Fruit fly (Drosophila melanogaster): ENCODE data around the gene sud1.

The sud1 gene

DNA sequence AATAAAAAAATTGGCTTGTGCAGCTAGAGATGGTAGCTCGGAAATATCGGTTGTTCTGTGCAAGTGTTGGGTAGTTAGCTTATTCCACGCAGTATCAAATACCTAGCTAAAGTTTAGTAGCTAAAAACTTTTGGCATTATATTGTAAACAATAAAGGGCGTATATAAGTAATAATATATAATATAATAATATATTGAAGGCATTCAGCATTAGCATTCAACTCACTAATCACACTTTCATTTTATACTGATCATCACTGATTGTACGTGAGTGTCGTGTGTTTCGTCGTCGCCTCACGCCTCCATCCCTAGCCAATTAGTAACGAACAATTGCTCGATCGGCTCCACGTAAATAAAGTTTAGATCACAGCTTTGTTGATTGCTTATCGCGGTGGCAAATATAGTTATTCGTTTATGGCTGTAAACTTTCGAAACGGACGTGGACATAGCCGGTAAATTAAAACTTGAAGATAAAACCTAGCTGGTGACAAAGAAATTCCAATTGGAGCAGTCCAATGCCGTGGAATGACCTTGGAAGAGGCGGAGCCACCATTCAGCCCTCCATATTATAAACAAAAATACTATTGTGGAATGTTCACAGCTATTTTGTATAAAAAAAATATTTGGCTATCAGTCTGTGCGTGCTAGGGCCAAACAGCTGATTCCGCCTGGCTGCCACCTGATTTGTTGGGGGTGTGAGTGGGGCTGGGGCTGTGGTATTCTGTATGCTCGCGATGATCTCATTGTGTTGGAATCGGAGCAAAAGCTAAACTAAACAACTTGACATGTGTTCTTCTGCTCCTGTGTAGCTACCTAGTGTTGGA is at the start of gene sud1, which contains the start of the genes PIG-S and CG11168:
Gene sud1, minus strand, starts transcription at position 51 of the 823 bp plus-strand sequence.
Gene PIG-S, minus strand, starts transcription at position 51 of the 823 bp plus-strand sequence.
Gene CG11168, plus strand, starts transcription at position 293 of the 823 bp plus-strand sequence.
- TF ChIP-seq noc (tag; optimal IDR thresholded peaks at IDR 0.05) = peak; percentile 50

DNA sequence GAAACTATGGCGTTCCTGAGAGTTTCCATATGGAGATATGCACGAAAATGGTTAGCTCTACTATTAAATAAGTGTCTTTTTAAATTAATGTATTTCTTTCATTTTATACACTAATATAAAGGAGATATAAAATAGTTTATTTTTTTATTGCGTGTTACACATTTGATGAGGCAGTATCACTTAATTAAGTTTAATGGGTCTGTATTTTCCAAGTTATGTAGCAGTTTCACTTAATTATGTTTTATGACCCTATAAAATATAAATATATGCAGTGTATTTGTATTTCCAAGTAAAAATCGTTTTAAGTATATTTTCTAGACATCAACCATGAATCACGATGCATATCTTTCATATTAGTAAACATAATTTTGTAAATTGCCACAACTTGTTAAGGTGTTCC is 48.9 kb upstream of the sud1 start:
- no peak for TF ChIP-seq noc (tag; optimal IDR thresholded peaks at IDR 0.05)

DNA sequence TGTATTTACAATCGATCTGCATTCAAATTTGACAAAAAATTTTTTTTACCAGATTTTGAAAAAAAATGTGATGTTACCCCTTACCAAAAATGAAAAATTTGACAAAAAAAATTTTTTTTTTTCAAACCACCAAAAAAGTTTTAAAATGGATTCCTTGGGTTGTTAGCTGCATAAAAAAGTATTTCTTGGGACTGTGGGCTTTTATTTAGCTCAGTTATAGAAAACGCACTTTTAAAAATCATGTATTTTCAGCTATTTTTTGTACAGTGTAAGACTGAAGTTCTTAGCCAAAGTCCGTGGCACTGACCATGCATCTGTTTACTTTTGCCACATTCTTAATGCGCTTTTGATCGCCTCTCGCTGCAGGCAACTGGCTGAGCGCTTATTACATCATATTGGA is 47.7 kb upstream of the sud1 start:
- no peak for TF ChIP-seq noc (tag; optimal IDR thresholded peaks at IDR 0.05)

dm6 chr3R:24962470-24962869 is 44.8 kb upstream of the sud1 start:
- peak; percentile 87 for TF ChIP-seq noc (tag; optimal IDR thresholded peaks at IDR 0.05)

dm6 chr3R:24953152-24953551 is 35.5 kb upstream of the sud1 start:
- no peak for TF ChIP-seq noc (tag; optimal IDR thresholded peaks at IDR 0.05)

DNA sequence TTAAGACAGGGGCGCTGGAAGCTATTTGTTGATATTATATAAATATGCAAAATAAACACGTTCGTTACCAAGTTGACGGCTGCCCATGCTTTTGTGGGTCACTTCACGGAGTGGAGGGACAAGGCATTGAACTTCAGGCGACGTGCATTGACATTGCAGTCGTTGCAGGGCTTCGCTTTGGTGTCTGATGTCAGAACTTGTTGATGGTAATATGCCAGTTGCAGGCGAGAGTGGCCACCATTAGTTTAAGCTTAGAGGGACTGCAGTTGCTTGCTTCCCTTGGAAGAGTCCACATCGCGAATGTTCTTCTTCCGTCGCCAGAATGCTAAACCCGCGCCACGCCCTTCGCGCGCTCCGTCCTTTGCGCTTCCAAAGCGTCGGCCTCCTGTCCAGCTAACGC is 29.7 kb upstream of the sud1 start, which contains the start of gene mah:
Gene mah, plus strand, starts transcription at position 301 of the 400 bp plus-strand sequence.
- TF ChIP-seq noc (tag; optimal IDR thresholded peaks at IDR 0.05) = no peak

DNA sequence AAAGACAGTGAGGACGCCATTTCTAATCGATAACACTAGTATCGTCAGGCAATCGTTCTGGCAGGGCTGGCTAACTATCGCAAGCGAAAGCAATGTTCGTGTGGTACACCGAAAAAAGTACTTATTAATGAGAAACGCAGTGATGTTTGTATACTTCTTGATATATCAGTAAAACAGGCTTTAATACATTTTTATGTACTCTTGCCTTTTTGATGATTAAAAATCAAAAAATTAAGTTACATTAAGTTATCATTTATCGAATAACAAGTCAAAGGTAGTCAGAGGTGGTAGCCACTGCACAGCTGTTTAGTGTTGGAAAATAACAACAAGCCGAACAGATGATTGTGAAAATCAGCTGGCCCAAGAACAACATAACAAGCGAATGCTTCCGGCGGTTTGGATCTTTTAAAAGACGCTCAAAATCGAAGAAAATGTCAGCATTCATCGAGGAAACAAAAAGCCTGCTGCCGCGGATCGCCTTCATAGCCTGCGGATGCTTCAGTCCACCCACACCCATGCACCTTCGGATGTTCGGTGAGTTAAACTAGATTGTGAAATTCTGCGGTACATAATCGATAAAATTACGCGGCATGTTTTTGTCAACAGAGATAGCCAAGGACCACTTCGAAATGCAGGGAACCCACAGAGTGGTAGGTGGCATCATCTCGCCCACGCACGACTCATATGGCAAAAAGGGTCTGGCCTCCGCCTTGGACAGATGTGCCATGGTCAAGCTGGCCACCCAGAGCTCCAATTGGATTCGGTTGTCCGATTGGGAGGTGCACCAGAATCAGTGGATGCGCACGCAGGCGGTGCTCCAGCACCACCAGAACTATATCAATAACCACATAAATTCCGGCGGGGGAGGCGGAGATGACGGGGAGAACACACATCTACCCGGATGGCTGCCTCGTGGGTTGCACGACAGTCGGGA is 27.5 kb upstream of the sud1 start, which contains the start of the genes ssh and Nmnat:
Gene ssh, minus strand, starts transcription at position 37 of the 934 bp plus-strand sequence.
Gene Nmnat, plus strand, starts transcription at position 318 of the 934 bp plus-strand sequence.
- peak; percentile 59 for TF ChIP-seq noc (tag; optimal IDR thresholded peaks at IDR 0.05)

DNA sequence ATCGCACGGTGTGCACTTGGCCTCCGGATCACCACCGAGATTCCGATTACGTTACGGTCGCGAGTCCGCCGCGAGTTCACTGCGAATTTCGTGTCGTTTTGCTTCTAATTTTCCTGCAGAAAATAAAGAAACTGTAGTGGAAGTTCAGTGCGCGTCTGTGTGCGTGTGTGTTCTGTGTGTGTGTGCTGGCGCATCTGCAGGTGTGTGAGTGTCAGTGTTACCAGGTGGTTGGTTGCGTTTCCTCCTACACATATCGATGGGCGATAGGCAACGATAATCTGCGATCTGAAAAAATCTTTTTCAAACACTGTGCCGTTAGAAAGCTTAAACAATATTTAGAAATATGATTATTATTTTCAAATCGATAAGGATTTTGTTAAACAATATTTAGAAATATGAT is 20.4 kb upstream of the sud1 start, which contains the start of gene Osbp:
Gene Osbp, minus strand, starts transcription at position 174 of the 400 bp plus-strand sequence.
- TF ChIP-seq noc (tag; optimal IDR thresholded peaks at IDR 0.05) = peak; percentile 2

dm6 chr3R:24935758-24936157 is 18.1 kb upstream of the sud1 start:
- no peak for TF ChIP-seq noc (tag; optimal IDR thresholded peaks at IDR 0.05)

- TF ChIP-seq noc (tag; optimal IDR thresholded peaks at IDR 0.05) = peak; percentile 14
Measured at dm6 chr3R:24934542-24934941, 16.9 kb upstream of the sud1 start.

DNA sequence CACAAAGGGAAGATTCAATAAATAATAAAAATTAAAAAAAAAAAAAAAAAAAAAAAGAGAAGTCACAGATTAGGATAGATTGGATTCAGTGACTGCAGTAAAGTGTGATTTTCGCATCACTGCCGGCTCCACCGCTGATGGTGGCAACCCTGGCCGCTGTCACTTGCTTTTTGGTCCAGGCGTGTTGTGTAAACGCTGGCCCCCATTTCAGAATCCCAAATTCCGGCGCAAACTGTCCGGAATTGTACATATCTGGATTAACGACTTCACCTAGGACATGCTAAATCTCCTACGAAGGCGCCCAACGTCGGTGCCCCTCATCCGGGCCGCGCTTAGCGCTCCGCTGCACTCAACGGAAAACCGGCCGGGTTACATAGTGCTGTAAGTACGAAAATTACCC is 14.2 kb upstream of the sud1 start, which contains the start of gene CG11771:
Gene CG11771, plus strand, starts transcription at position 155 of the 400 bp plus-strand sequence.
- TF ChIP-seq noc (tag; optimal IDR thresholded peaks at IDR 0.05) = no peak

DNA sequence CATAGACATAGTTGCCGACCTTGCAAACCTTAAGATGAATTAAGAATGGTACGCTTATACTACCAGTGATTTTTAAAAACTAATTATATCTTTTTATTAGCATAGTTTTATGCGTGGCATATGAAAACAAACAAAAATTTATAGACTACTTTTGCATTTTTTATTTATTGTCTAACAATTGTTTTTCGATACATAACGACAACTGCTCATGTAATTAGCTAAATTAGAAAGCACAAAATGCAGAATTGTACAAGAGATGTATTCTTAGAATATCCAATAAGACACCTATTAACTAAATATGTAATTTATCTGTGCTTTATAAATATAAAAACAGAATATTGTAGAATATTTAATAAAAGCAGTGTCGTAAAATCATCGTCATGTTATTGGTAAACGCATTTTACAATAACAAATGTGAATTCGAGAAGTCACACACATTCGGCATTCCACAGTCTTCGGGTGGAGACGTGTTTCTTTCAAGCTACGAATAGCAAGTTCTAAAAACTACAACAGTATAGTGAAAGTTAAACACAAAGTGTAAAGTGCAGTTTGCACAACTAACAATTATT is 9.2 kb upstream of the sud1 start:
- no peak for TF ChIP-seq noc (tag; optimal IDR thresholded peaks at IDR 0.05)

DNA sequence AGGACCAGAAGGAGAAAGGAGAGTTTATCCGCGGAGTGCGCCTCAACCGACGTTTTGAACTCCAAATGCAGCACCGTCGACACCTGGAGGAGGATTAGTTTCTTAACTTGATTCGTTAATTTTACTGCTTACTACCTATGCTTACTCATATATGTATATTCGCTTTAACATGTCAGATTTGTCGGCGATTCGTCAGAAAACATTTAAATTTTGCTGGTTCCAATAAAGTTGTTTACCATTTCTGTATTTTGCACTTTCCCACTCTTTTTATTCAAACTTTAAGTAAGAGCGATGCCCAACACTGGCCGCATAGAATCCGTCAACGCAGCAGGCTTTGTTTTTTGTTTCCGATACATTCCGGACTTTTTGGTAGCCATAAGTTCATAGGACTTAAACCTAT is 7.3 kb upstream of the sud1 start, which contains the start of gene Trf4-2:
Gene Trf4-2, plus strand, starts transcription at position 301 of the 400 bp plus-strand sequence.
- TF ChIP-seq noc (tag; optimal IDR thresholded peaks at IDR 0.05) = no peak

DNA sequence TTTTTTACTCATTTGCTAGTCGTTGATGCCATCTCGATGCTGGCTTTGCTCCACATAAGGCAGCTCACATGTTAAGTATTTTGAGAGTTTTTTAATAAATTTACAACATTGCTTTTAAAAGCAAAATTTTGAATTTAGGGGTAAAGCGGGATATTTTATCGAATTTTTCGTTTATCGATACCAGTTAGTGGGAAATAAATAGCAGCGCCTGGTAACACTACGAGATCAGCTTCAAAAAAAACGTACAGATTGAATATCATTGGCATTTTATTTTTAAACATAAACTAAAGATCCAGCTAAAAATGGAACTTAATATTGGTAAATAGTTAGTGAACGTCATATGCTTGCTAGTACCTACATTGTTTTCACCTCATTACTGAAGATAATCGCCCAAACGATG is 4.6 kb upstream of the sud1 start, which contains the start of gene Mink:
Gene Mink, plus strand, starts transcription at position 204 of the 400 bp plus-strand sequence.
- TF ChIP-seq noc (tag; optimal IDR thresholded peaks at IDR 0.05) = no peak

- no peak for TF ChIP-seq noc (tag; optimal IDR thresholded peaks at IDR 0.05)
Measured at dm6 chr3R:24914864-24915263, 2.8 kb downstream of the sud1 start.
